Worm (Caenorhabditis elegans) whole organism, L1 larva: Measurements from ENCODE around the gene clec-238.

ENCODE experiments used
- aly-2 ChIP-seq: fragments of 150-350 bp; optimal IDR thresholded peaks from 2 replicates; lab custom pipeline; 2014; ENCODE audit warnings: missing biosample characterization, missing genetic modification characterization
- ceh-88 ChIP-seq: fragments of 200-800 bp; sonication (Bioruptor generic); IDR thresholded peaks from 2 replicates; pipeline ENCODE4 v1.3.6; 2022; ENCODE audit warnings: missing genetic modification characterization, missing compliant biosample characterization
- dpl-1 ChIP-seq, 3 experiments: fragments of 150-350 bp in 2 of 3; sonication (generic microtip) in 1 of 3; optimal IDR thresholded peaks; 2 replicates each; lab custom pipeline; 2014 to 2017; ENCODE audit warnings: missing biosample characterization in 3 of 3, missing genetic modification characterization in 3 of 3, missing genetic modification reagents in 3 of 3
- fkh-8 ChIP-seq: sonication (generic microtip); optimal IDR thresholded peaks from 2 replicates; lab custom pipeline; 2016; ENCODE audit warnings: mild to moderate bottlenecking, missing genetic modification characterization, missing compliant biosample characterization
- hlh-17 ChIP-seq: fragments of 200-800 bp; sonication (Bioruptor generic); optimal IDR thresholded peaks from 2 replicates; lab custom pipeline; 2018; ENCODE audit warnings: missing genetic modification characterization, mild to moderate bottlenecking, missing compliant biosample characterization, moderate library complexity, borderline replicate concordance
- lin-15B ChIP-seq: fragments of 150-350 bp; sonication (generic microtip); optimal IDR thresholded peaks from 3 replicates; lab custom pipeline; 2014; ENCODE audit warnings: missing biosample characterization, missing genetic modification characterization
- nhr-12 ChIP-seq: sonication (generic microtip); optimal IDR thresholded peaks from 2 replicates; lab custom pipeline; 2017; ENCODE audit warnings: missing biosample characterization, missing genetic modification characterization
- nhr-20 ChIP-seq: sonication (generic microtip); optimal IDR thresholded peaks from 2 replicates; lab custom pipeline; 2016; ENCODE audit warnings: mild to moderate bottlenecking, missing genetic modification characterization, missing compliant biosample characterization
- nhr-71 ChIP-seq: sonication (generic microtip); optimal IDR thresholded peaks from 2 replicates; lab custom pipeline; 2016; ENCODE audit warnings: mild to moderate bottlenecking, missing genetic modification characterization, moderate library complexity, missing compliant biosample characterization
- nhr-85 ChIP-seq: sonication (generic microtip); peaks from one replicate; lab custom pipeline; 2016; ENCODE audit warnings: missing genetic modification characterization, inconsistent platforms, missing compliant biosample characterization
- snpc-4 ChIP-seq: fragments of 150-350 bp; optimal IDR thresholded peaks from 2 replicates; lab custom pipeline; 2014; ENCODE audit warnings: missing biosample characterization, missing genetic modification characterization
- swsn-7 ChIP-seq: sonication (generic microtip); optimal IDR thresholded peaks from 2 replicates; lab custom pipeline; 2016; ENCODE audit warnings: missing genetic modification characterization, missing compliant biosample characterization

Gene clec-238

ce11 chrV:17000635-17001034 lies 49.0 kb downstream of the clec-238 start:
- TF ChIP-seq aly-2 (tag; lab: Kevin White, UChicago) (no peak), nhr-20 (tag; lab: Kevin White, UChicago) (no peak), lin-15B (tag; lab: Kevin White, UChicago) (no peak), nhr-12 (tag; lab: Kevin White, UChicago) (no peak), nhr-71 (tag; lab: Kevin White, UChicago) (no peak), fkh-8 (tag; lab: Kevin White, UChicago) (no peak), nhr-85 (tag; lab: Kevin White, UChicago) (no peak), swsn-7 (no peak)

- TF ChIP-seq dpl-1 (GFP tag; optimal IDR thresholded peaks at IDR 0.05; lab: Kevin White, UChicago): no peak
- TF ChIP-seq ceh-88 (GFP tag; lab: Robert Waterston, UW): no peak
- TF ChIP-seq snpc-4: no peak
- TF ChIP-seq hlh-17 (GFP tag; lab: Kevin White, UChicago): no peak
Observed at ce11 chrV:17001167-17001566, 49.6 kb downstream of the clec-238 start, which contains the start of gene sri-9. Gene sri-9, plus strand, starts transcription at chrV:17001467.
